Fruit fly (Drosophila melanogaster) S2 (cell line): ENCODE results near the gene CG42585.

Experiments used
- CG8478 ChIP-seq: fragments of >200 bp; optimal IDR thresholded peaks from 2 replicates; lab custom pipeline; 2018
- CTCF ChIP-seq, 2 experiments: fragments of >200 bp; optimal IDR thresholded peaks; 2 replicates each; lab custom pipeline; 2018

dm6 chr2L:14712245-14712644, 27.5 kb upstream of the CG42585 start, which contains the start of gene CG15282:
- TF ChIP-seq CG8478 (lab: Kevin White, UChicago) (no peak), CTCF (optimal IDR thresholded peaks at IDR 0.05; lab: Kevin White, UChicago) (no peak)
